Fruit fly (Drosophila melanogaster) whole organism, prepupa: ENCODE measurements around the gene CG13603.

Experiments
- Blimp-1 ChIP-seq: fragments of 200-800 bp; sonication (Bioruptor generic); optimal IDR thresholded peaks from 3 replicates; lab custom pipeline; 2017; ENCODE audit warnings: missing biosample characterization, missing genetic modification characterization, mild to moderate bottlenecking, moderate library complexity, missing genetic modification reagents
- CG10669 ChIP-seq: fragments of 200-800 bp; sonication (Bioruptor generic); optimal IDR thresholded peaks from 3 replicates; lab custom pipeline; 2018; ENCODE audit warnings: missing biosample characterization, mild to moderate bottlenecking, missing genetic modification characterization, moderate library complexity
- CG11762 ChIP-seq: fragments of 200-800 bp; sonication (Bioruptor generic); optimal IDR thresholded peaks from 3 replicates; lab custom pipeline; 2016; ENCODE audit warnings: missing biosample characterization, missing genetic modification characterization; ENCODE audit not compliant: insufficient read depth
- CG11902 ChIP-seq: fragments of 200-800 bp; sonication (Bioruptor generic); optimal IDR thresholded peaks from 3 replicates; lab custom pipeline; 2016; ENCODE audit warnings: missing biosample characterization, missing genetic modification characterization
- CG15336 ChIP-seq: fragments of 200-800 bp; sonication (Bioruptor generic); IDR thresholded peaks from 2 replicates; pipeline ENCODE4 v1.3.6; 2022; ENCODE audit warnings: missing biosample characterization, missing genetic modification characterization
- CG1621 ChIP-seq: fragments of 200-800 bp; sonication (Bioruptor generic); optimal IDR thresholded peaks from 3 replicates; lab custom pipeline; 2018; ENCODE audit warnings: missing biosample characterization, mild to moderate bottlenecking, missing genetic modification characterization
- CG16779 ChIP-seq: fragments of 200-800 bp; sonication (Bioruptor generic); optimal IDR thresholded peaks from 3 replicates; lab custom pipeline; 2017; ENCODE audit warnings: missing biosample characterization, mild to moderate bottlenecking, missing genetic modification characterization
- CG3032 ChIP-seq: fragments of 200-800 bp; optimal IDR thresholded peaks from 2 replicates; lab custom pipeline; 2019; ENCODE audit warnings: missing biosample characterization, mild to moderate bottlenecking, missing genetic modification characterization, moderate library complexity
- CG31627 ChIP-seq: fragments of 200-800 bp; sonication (Bioruptor generic); optimal IDR thresholded peaks from 3 replicates; lab custom pipeline; 2016; ENCODE audit warnings: missing biosample characterization, missing genetic modification characterization
- CG32006 ChIP-seq: fragments of 200-800 bp; sonication (Bioruptor generic); optimal IDR thresholded peaks from 3 replicates; lab custom pipeline; 2017; ENCODE audit warnings: missing biosample characterization, mild to moderate bottlenecking, missing genetic modification characterization
- CG3919 ChIP-seq: fragments of 200-800 bp; sonication (Bioruptor generic); optimal IDR thresholded peaks from 3 replicates; lab custom pipeline; 2016; ENCODE audit warnings: missing biosample characterization, missing genetic modification characterization
- CG4318 ChIP-seq: fragments of 200-800 bp; sonication (Bioruptor generic); optimal IDR thresholded peaks from 3 replicates; lab custom pipeline; 2017; ENCODE audit warnings: missing biosample characterization, mild to moderate bottlenecking, missing genetic modification characterization
- CG6276 ChIP-seq: fragments of 200-800 bp; sonication (Bioruptor generic); optimal IDR thresholded peaks from 2 replicates; lab custom pipeline; 2017; ENCODE audit warnings: missing biosample characterization, mild to moderate bottlenecking, missing genetic modification characterization
- CG6792 ChIP-seq: fragments of 200-800 bp; sonication (Bioruptor generic); optimal IDR thresholded peaks from 3 replicates; lab custom pipeline; 2016; ENCODE audit warnings: missing biosample characterization, missing genetic modification characterization
- CG6808 ChIP-seq: fragments of 200-800 bp; sonication (Bioruptor generic); optimal IDR thresholded peaks from 3 replicates; lab custom pipeline; 2017; ENCODE audit warnings: missing biosample characterization, missing genetic modification characterization, mild to moderate bottlenecking, moderate library complexity, missing genetic modification reagents
- CG6854 ChIP-seq: fragments of 200-800 bp; sonication (Bioruptor generic); optimal IDR thresholded peaks from 2 replicates; lab custom pipeline; 2017; ENCODE audit warnings: missing biosample characterization, mild to moderate bottlenecking, missing genetic modification characterization
- CG7368 ChIP-seq: fragments of 200-800 bp; sonication (Bioruptor generic); optimal IDR thresholded peaks from 3 replicates; lab custom pipeline; 2016; ENCODE audit warnings: missing biosample characterization, missing genetic modification characterization
- CG8319 ChIP-seq: fragments of 200-800 bp; sonication (Bioruptor generic); optimal IDR thresholded peaks from 3 replicates; lab custom pipeline; 2016; ENCODE audit warnings: missing biosample characterization, missing genetic modification characterization
- CG9139 ChIP-seq: fragments of 200-800 bp; sonication (Bioruptor generic); optimal IDR thresholded peaks from 3 replicates; lab custom pipeline; 2017; ENCODE audit warnings: missing biosample characterization, mild to moderate bottlenecking, missing genetic modification characterization
- Eip78C ChIP-seq: fragments of 200-800 bp; sonication (Bioruptor generic); peaks from one replicate; lab custom pipeline; 2016; ENCODE audit warnings: missing biosample characterization, missing genetic modification characterization
- Eip93F ChIP-seq: fragments of 200-800 bp; sonication (Bioruptor generic); optimal IDR thresholded peaks from 2 replicates; lab custom pipeline; 2016; ENCODE audit warnings: missing biosample characterization, mild to moderate bottlenecking, missing genetic modification characterization
- Ets21C ChIP-seq: fragments of 200-800 bp; sonication (Bioruptor generic); optimal IDR thresholded peaks from 3 replicates; lab custom pipeline; 2016; ENCODE audit warnings: missing biosample characterization, missing genetic modification characterization
- Hr38 ChIP-seq: sonication (Bioruptor generic); optimal IDR thresholded peaks from 2 replicates; lab custom pipeline; 2016; ENCODE audit warnings: missing biosample characterization, missing genetic modification characterization
- Hr39 ChIP-seq: fragments of 200-800 bp; sonication (Bioruptor generic); optimal IDR thresholded peaks from 2 replicates; lab custom pipeline; 2016; ENCODE audit warnings: missing biosample characterization, missing genetic modification characterization
- Hr4 ChIP-seq: fragments of 200-800 bp; sonication (Bioruptor generic); optimal IDR thresholded peaks from 3 replicates; lab custom pipeline; 2016; ENCODE audit warnings: missing biosample characterization, missing genetic modification characterization
- Met ChIP-seq: fragments of 200-800 bp; sonication (Bioruptor generic); optimal IDR thresholded peaks from 3 replicates; lab custom pipeline; 2016; ENCODE audit warnings: missing biosample characterization, missing genetic modification characterization
- OdsH ChIP-seq: fragments of 200-800 bp; sonication (Bioruptor generic); optimal IDR thresholded peaks from 3 replicates; lab custom pipeline; 2016; ENCODE audit warnings: missing biosample characterization, missing genetic modification characterization
- Sox102F ChIP-seq: fragments of 200-800 bp; sonication (Bioruptor generic); optimal IDR thresholded peaks from 2 replicates; lab custom pipeline; 2016; ENCODE audit warnings: missing biosample characterization, mild to moderate bottlenecking, missing genetic modification characterization
- Sox14 ChIP-seq: fragments of 200-800 bp; sonication (Bioruptor generic); optimal IDR thresholded peaks from 3 replicates; lab custom pipeline; 2016; ENCODE audit warnings: missing biosample characterization, missing genetic modification characterization
- achi ChIP-seq: fragments of 200-800 bp; sonication (Bioruptor generic); optimal IDR thresholded peaks from 3 replicates; lab custom pipeline; 2016; ENCODE audit warnings: missing biosample characterization, missing genetic modification characterization
- acj6 ChIP-seq: fragments of 200-800 bp; sonication (Bioruptor generic); optimal IDR thresholded peaks from 3 replicates; lab custom pipeline; 2016; ENCODE audit warnings: missing biosample characterization, missing genetic modification characterization
- cyc ChIP-seq: fragments of 200-800 bp; sonication (Bioruptor generic); optimal IDR thresholded peaks from 3 replicates; lab custom pipeline; 2016; ENCODE audit warnings: missing biosample characterization, missing genetic modification characterization
- dac ChIP-seq: fragments of 200-800 bp; sonication (Bioruptor generic); optimal IDR thresholded peaks from 2 replicates; lab custom pipeline; 2017; ENCODE audit warnings: missing biosample characterization, mild to moderate bottlenecking, missing genetic modification characterization
- dsx ChIP-seq: fragments of 200-800 bp; optimal IDR thresholded peaks from 3 replicates; lab custom pipeline; 2019; ENCODE audit warnings: missing biosample characterization, mild to moderate bottlenecking, missing genetic modification characterization, moderate library complexity; ENCODE audit not compliant: poor library complexity, severe bottlenecking
- esn ChIP-seq: fragments of 200-800 bp; sonication (Bioruptor generic); optimal IDR thresholded peaks from 2 replicates; lab custom pipeline; 2016; ENCODE audit warnings: missing biosample characterization, mild to moderate bottlenecking, missing genetic modification characterization, moderate library complexity
- fd59A ChIP-seq: fragments of 200-800 bp; sonication (Bioruptor generic); optimal IDR thresholded peaks from 2 replicates; lab custom pipeline; 2017; ENCODE audit warnings: missing biosample characterization, mild to moderate bottlenecking, missing genetic modification characterization, missing genetic modification reagents
- fd85E ChIP-seq: fragments of 200-800 bp; sonication (Bioruptor generic); optimal IDR thresholded peaks from 3 replicates; lab custom pipeline; 2016; ENCODE audit warnings: missing biosample characterization, missing genetic modification characterization
- fkh ChIP-seq: fragments of 200-800 bp; sonication (Bioruptor generic); optimal IDR thresholded peaks from 3 replicates; lab custom pipeline; 2017; ENCODE audit warnings: missing biosample characterization, mild to moderate bottlenecking, missing genetic modification characterization, moderate library complexity
- lz ChIP-seq: fragments of 200-800 bp; sonication (Bioruptor generic); optimal IDR thresholded peaks from 3 replicates; lab custom pipeline; 2016; ENCODE audit warnings: missing biosample characterization, missing genetic modification characterization
- net ChIP-seq: fragments of 200-800 bp; sonication (Bioruptor generic); optimal IDR thresholded peaks from 3 replicates; lab custom pipeline; 2016; ENCODE audit warnings: missing biosample characterization, missing genetic modification characterization
- pdm3 ChIP-seq: fragments of 200-800 bp; sonication (Bioruptor generic); optimal IDR thresholded peaks from 3 replicates; lab custom pipeline; 2016; ENCODE audit warnings: missing biosample characterization, missing genetic modification characterization
- salr ChIP-seq, 2 experiments: fragments of 200-800 bp; sonication (Bioruptor generic); optimal IDR thresholded peaks; 3 replicates each; lab custom pipeline; 2016 to 2018; ENCODE audit warnings: missing biosample characterization in 2 of 2, missing genetic modification characterization in 2 of 2, mild to moderate bottlenecking in 1 of 2
- ss ChIP-seq, 2 experiments: fragments of 200-800 bp; sonication (Bioruptor generic); optimal IDR thresholded peaks; 2 replicates in 1 of 2; 3 replicates in 1 of 2; lab custom pipeline; 2017 to 2018; ENCODE audit warnings: mild to moderate bottlenecking in 2 of 2, missing biosample characterization in 2 of 2, missing genetic modification characterization in 2 of 2, moderate library complexity in 1 of 2
- svp ChIP-seq: fragments of 200-800 bp; sonication (Bioruptor generic); peaks from one replicate; lab custom pipeline; 2016; ENCODE audit warnings: missing biosample characterization, missing genetic modification characterization
- topi ChIP-seq: fragments of 200-800 bp; sonication (Bioruptor generic); optimal IDR thresholded peaks from 3 replicates; lab custom pipeline; 2016; ENCODE audit warnings: missing biosample characterization, missing genetic modification characterization
- vri ChIP-seq: fragments of 200-800 bp; sonication (Bioruptor generic); optimal IDR thresholded peaks from 3 replicates; lab custom pipeline; 2016; ENCODE audit warnings: missing biosample characterization, mild to moderate bottlenecking, missing genetic modification characterization

The CG13603 gene

dm6 chr3R:24007775-24008506 lies 21.6 kb upstream of the CG13603 start (continued):
- TF ChIP-seq CG11762 (no peak), esn (GFP tag; lab: Kevin White, UChicago) (no peak), CG15336 (no peak), CG4318 (GFP tag; lab: Kevin White, UChicago) (no peak), CG8319 (GFP tag; lab: Kevin White, UChicago) (no peak), fkh (peak; percentile 71), Eip78C (peak; percentile 67), CG6276 (GFP tag; lab: Kevin White, UChicago) (peak; percentile 57), cyc (GFP tag; lab: Kevin White, UChicago) (no peak), Met (GFP tag; lab: Kevin White, UChicago) (no peak), CG10669 (GFP tag; lab: Kevin White, UChicago) (no peak), lz (no peak), Sox14 (peak; percentile 1)
- TF ChIP-seq, all 60 proteins: peak for 12

DNA sequence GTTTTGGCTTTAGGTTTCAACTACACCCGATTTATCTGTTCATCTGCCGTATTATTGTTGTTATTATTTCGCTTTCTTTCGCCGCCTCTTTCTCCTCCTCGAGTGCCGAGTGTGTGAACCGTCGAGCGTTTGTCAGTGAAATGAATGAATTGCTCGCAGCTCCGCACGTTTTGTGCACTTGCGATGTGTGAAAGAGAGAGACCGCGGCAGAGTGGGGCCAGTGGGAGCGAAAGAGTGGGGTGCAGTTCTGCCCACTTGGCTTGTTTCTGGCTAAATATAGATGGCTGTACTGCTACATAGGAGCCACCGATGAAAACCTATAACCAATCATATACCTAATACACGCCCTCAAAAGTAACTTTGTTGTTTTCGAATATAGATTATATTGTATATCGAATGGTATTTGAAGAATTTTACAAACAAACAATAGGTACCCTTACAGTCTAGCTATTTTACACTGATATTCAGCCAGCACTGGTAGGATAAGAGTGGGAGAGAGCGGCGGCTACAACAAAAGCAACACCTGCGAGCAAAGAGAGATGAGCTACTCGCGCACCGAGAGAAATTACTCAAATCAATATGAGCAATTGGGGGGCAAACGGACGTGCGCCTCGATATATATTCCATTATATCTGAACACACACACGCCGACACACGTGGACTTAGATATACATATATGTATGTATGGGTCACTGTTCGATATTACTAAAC lies 20.2 kb upstream of the CG13603 start:
- TF ChIP-seq CG7368 (GFP tag; lab: Kevin White, UChicago) = no peak
- peak; percentile 14 for TF ChIP-seq CG6808 (GFP tag; lab: Kevin White, UChicago)
- TF ChIP-seq CG16779 (tag; lab: Kevin White, UChicago) = peak; percentile 22
- TF ChIP-seq CG11762 = no peak
- TF ChIP-seq CG6854 (GFP tag; lab: Kevin White, UChicago) = peak; percentile 17
- TF ChIP-seq ss (GFP tag; optimal IDR thresholded peaks at IDR 0.05; lab: Kevin White, UChicago) = peak in 1 of 2 experiments; percentile 26
- peak; percentile 25 for TF ChIP-seq Hr4 (GFP tag; lab: Kevin White, UChicago)
- TF ChIP-seq acj6 (GFP tag; lab: Kevin White, UChicago) = no peak
- TF ChIP-seq lz = peak; percentile 22
- peak; percentile 80 for TF ChIP-seq svp
- TF ChIP-seq CG3919 (GFP tag; lab: Kevin White, UChicago) = peak; percentile 10
- TF ChIP-seq OdsH (GFP tag; lab: Kevin White, UChicago) = peak; percentile 47
- TF ChIP-seq vri = peak; percentile 9
- peak; percentile 21 for TF ChIP-seq Ets21C
- TF ChIP-seq CG31627 = peak; percentile 20
- TF ChIP-seq CG3032 = no peak
- no peak for TF ChIP-seq CG1621
- no peak for TF ChIP-seq dsx
- no peak for TF ChIP-seq fd59A (GFP tag; lab: Kevin White, UChicago)
- peak; percentile 14 for TF ChIP-seq dac
- TF ChIP-seq Blimp-1 (GFP tag; lab: Kevin White, UChicago) = no peak
- TF ChIP-seq Hr39 (GFP tag; lab: Kevin White, UChicago) = no peak
- no peak for TF ChIP-seq fkh
- no peak for TF ChIP-seq achi (GFP tag; lab: Kevin White, UChicago)
- TF ChIP-seq CG15336 = no peak
- no peak for TF ChIP-seq Sox102F (GFP tag; lab: Kevin White, UChicago)
- TF ChIP-seq salr (GFP tag; optimal IDR thresholded peaks at IDR 0.05; lab: Kevin White, UChicago) = no peak
- TF ChIP-seq CG8319 (GFP tag; lab: Kevin White, UChicago) = no peak
- TF ChIP-seq CG4318 (GFP tag; lab: Kevin White, UChicago) = no peak
- TF ChIP-seq net (GFP tag; lab: Kevin White, UChicago) = peak; percentile 24
- TF ChIP-seq fd85E (GFP tag; lab: Kevin White, UChicago) = no peak
- no peak for TF ChIP-seq topi (GFP tag; lab: Kevin White, UChicago)
- no peak for TF ChIP-seq CG9139 (GFP tag; lab: Kevin White, UChicago)
- TF ChIP-seq CG6792 = peak; percentile 8
- no peak for TF ChIP-seq CG11902 (GFP tag; lab: Kevin White, UChicago)
- TF ChIP-seq CG6276 (GFP tag; lab: Kevin White, UChicago) = peak; percentile 41
- TF ChIP-seq Hr38 (GFP tag; lab: Kevin White, UChicago) = no peak
- peak; percentile 4 for TF ChIP-seq pdm3 (GFP tag; lab: Kevin White, UChicago)
- no peak for TF ChIP-seq cyc (GFP tag; lab: Kevin White, UChicago)
- peak; percentile 47 for TF ChIP-seq CG32006 (GFP tag; lab: Kevin White, UChicago)
- TF ChIP-seq Eip93F (GFP tag; lab: Kevin White, UChicago) = no peak
